Worm (Caenorhabditis elegans): ENCODE results near the gene F31F7.2.

DNA sequence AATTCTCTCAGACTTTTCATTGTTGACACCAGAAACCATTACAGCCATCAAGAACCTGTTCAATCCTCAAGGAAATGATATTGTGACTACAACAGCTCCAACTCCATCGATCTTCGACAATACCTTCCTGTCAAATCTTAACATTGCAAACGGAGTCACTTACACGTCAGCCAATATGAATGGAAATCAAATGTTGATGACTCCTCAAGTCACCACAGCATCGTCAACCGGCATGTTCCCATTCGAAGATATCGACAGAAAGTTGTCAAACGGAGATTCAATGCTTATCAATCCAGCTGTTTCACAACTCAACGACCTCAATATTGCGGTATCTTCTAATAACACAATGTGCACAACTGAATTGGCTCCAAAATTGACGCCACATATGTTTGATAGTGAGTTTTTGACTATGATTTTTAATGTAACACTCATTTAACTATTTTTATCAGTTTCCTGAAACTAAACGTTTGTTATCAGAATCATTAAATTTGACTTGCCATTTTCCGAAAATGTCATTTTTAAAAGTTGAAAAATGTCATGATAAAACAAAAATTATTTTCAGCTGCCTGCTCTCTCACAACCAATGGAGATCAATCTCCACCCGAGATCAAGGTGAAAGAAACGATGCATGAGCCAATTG, 19.6 kb upstream of the F31F7.2 start:
- TF ChIP-seq alr-1 (tag; optimal IDR thresholded peaks at IDR 0.05; ENCODE audit: borderline replicate concordance) (no peak), fkh-10 (GFP tag; optimal IDR thresholded peaks at IDR 0.05) (no peak), elt-2 (tag; optimal IDR thresholded peaks at IDR 0.05) (peak; percentile 66), fos-1 (tag; optimal IDR thresholded peaks at IDR 0.05) (no peak), sox-4 (tag; optimal IDR thresholded peaks at IDR 0.05) (no peak), nhr-28 (tag; optimal IDR thresholded peaks at IDR 0.05) (no peak), zag-1 (tag; optimal IDR thresholded peaks at IDR 0.05) (no peak), nhr-90 (tag; optimal IDR thresholded peaks at IDR 0.05; ENCODE audit: poor library complexity) (no peak), vab-15 (tag; optimal IDR thresholded peaks at IDR 0.05) (no peak), nhr-77 (tag; optimal IDR thresholded peaks at IDR 0.05) (no peak)

Data from whole organism, L1 larva.